Fruit fly (Drosophila melanogaster) whole organism, embryonic: ENCODE measurements around the gene armi.

Experiments
- ATbp ChIP-seq: fragments of 200-800 bp; sonication (Bioruptor generic); optimal IDR thresholded peaks from 2 replicates; lab custom pipeline; 2017; ENCODE audit warnings: missing biosample characterization, mild to moderate bottlenecking, missing genetic modification characterization, missing genetic modification reagents
- Ada2b ChIP-seq: fragments of 200-800 bp; sonication (Bioruptor generic); IDR thresholded peaks from 2 replicates; pipeline ENCODE4 v1.3.6; 2022; ENCODE audit warnings: missing biosample characterization, missing genetic modification characterization
- CG10267 ChIP-seq: fragments of 200-800 bp; sonication (Bioruptor generic); optimal IDR thresholded peaks from 2 replicates; lab custom pipeline; 2018; ENCODE audit warnings: missing biosample characterization, mild to moderate bottlenecking, missing genetic modification characterization, moderate library complexity
- CG11093 ChIP-seq: fragments of 200-800 bp; sonication (Bioruptor generic); IDR thresholded peaks from 3 replicates; pipeline ENCODE4 v1.3.6; 2022; ENCODE audit warnings: missing biosample characterization, missing genetic modification characterization
- CG12391 ChIP-seq: fragments of 200-800 bp; sonication (Bioruptor generic); optimal IDR thresholded peaks from 3 replicates; lab custom pipeline; 2018; ENCODE audit warnings: missing biosample characterization, mild to moderate bottlenecking, missing genetic modification characterization, moderate library complexity
- CG13775 ChIP-seq: fragments of 200-800 bp; sonication (Bioruptor generic); optimal IDR thresholded peaks from 3 replicates; lab custom pipeline; 2017; ENCODE audit warnings: missing biosample characterization, mild to moderate bottlenecking, missing genetic modification characterization
- CG14667 ChIP-seq: fragments of 200-800 bp; sonication (Bioruptor generic); IDR thresholded peaks from 2 replicates; pipeline ENCODE4 v1.3.6; 2022; ENCODE audit warnings: missing biosample characterization, missing genetic modification characterization
- CG14710 ChIP-seq: fragments of 200-800 bp; sonication (Bioruptor generic); optimal IDR thresholded peaks from 3 replicates; lab custom pipeline; 2019; ENCODE audit warnings: missing biosample characterization, mild to moderate bottlenecking, missing genetic modification characterization, moderate library complexity
- CG15011 ChIP-seq: fragments of 200-800 bp; sonication (Bioruptor generic); optimal IDR thresholded peaks from 3 replicates; lab custom pipeline; 2018; ENCODE audit warnings: missing biosample characterization, mild to moderate bottlenecking, missing genetic modification characterization
- CG15601 ChIP-seq: fragments of 200-800 bp; sonication (Bioruptor generic); optimal IDR thresholded peaks from 3 replicates; lab custom pipeline; 2019; ENCODE audit warnings: missing biosample characterization, mild to moderate bottlenecking, missing genetic modification characterization, moderate library complexity
- CG17359 ChIP-seq: fragments of 200-800 bp; sonication (Bioruptor generic); optimal IDR thresholded peaks from 3 replicates; lab custom pipeline; 2018; ENCODE audit warnings: missing biosample characterization, mild to moderate bottlenecking, missing genetic modification characterization, moderate library complexity
- CG18262 ChIP-seq: fragments of 200-800 bp; optimal IDR thresholded peaks from 3 replicates; lab custom pipeline; 2019; ENCODE audit warnings: missing biosample characterization, mild to moderate bottlenecking, missing genetic modification characterization, moderate library complexity
- CG2678 ChIP-seq: fragments of 200-800 bp; sonication (Bioruptor generic); optimal IDR thresholded peaks from 3 replicates; lab custom pipeline; 2019; ENCODE audit warnings: missing biosample characterization, mild to moderate bottlenecking, missing genetic modification characterization, moderate library complexity
- CG2712 ChIP-seq: fragments of 200-800 bp; optimal IDR thresholded peaks from 3 replicates; lab custom pipeline; 2019; ENCODE audit warnings: missing biosample characterization, mild to moderate bottlenecking, missing genetic modification characterization, moderate library complexity
- CG32767 ChIP-seq: fragments of 200-800 bp; sonication (Bioruptor generic); IDR thresholded peaks from 2 replicates; pipeline ENCODE4 v1.3.6; 2022; ENCODE audit warnings: missing biosample characterization, missing genetic modification characterization
- CG6765 ChIP-seq: fragments of 200-800 bp; sonication (Bioruptor generic); optimal IDR thresholded peaks from 3 replicates; lab custom pipeline; 2017; ENCODE audit warnings: missing biosample characterization, mild to moderate bottlenecking, missing genetic modification characterization
- CG8089 ChIP-seq: fragments of 200-800 bp; sonication (Bioruptor generic); optimal IDR thresholded peaks from 3 replicates; lab custom pipeline; 2016; ENCODE audit warnings: missing biosample characterization, missing genetic modification characterization
- CG8944 ChIP-seq: fragments of 200-800 bp; sonication (Bioruptor generic); optimal IDR thresholded peaks from 3 replicates; lab custom pipeline; 2016; ENCODE audit warnings: missing biosample characterization, missing genetic modification characterization
- CG9215 ChIP-seq: fragments of 200-800 bp; sonication (Bioruptor generic); IDR thresholded peaks from 2 replicates; pipeline ENCODE4 v1.3.6; 2022; ENCODE audit warnings: missing biosample characterization, missing genetic modification characterization
- Dip3 ChIP-seq: fragments of 200-800 bp; sonication (Bioruptor generic); optimal IDR thresholded peaks from 3 replicates; lab custom pipeline; 2016; ENCODE audit warnings: missing biosample characterization, missing genetic modification characterization
- Dref ChIP-seq: fragments of 200-800 bp; sonication (Bioruptor generic); IDR thresholded peaks from 2 replicates; pipeline ENCODE4 v1.3.6; 2022; ENCODE audit warnings: missing biosample characterization, missing genetic modification characterization
- Drgx ChIP-seq: fragments of 200-800 bp; sonication (Bioruptor generic); IDR thresholded peaks from 2 replicates; pipeline ENCODE4 v1.3.6; 2022; ENCODE audit warnings: missing biosample characterization, missing genetic modification characterization
- ERR ChIP-seq: fragments of 200-800 bp; sonication (Bioruptor generic); optimal IDR thresholded peaks from 2 replicates; lab custom pipeline; 2016; ENCODE audit warnings: missing biosample characterization, missing genetic modification characterization
- Fer3 ChIP-seq: fragments of 200-800 bp; sonication (Bioruptor generic); optimal IDR thresholded peaks from 2 replicates; lab custom pipeline; 2018; ENCODE audit warnings: missing biosample characterization, mild to moderate bottlenecking, missing genetic modification characterization, moderate library complexity
- HmgZ ChIP-seq: fragments of 200-800 bp; sonication (Bioruptor generic); optimal IDR thresholded peaks from 2 replicates; lab custom pipeline; 2018; ENCODE audit warnings: missing biosample characterization, mild to moderate bottlenecking, missing genetic modification characterization
- Hr3 ChIP-seq: fragments of 200-800 bp; sonication (Bioruptor generic); optimal IDR thresholded peaks from 3 replicates; lab custom pipeline; 2016; ENCODE audit warnings: missing biosample characterization, missing genetic modification characterization
- Hr51 ChIP-seq, 2 experiments: fragments of 200-800 bp; sonication (Bioruptor generic); optimal IDR thresholded peaks; 2 replicates in 1 of 2; 3 replicates in 1 of 2; lab custom pipeline; 2016 to 2018; ENCODE audit warnings: missing biosample characterization in 2 of 2, missing genetic modification characterization in 2 of 2, mild to moderate bottlenecking in 1 of 2, moderate library complexity in 1 of 2
- Oaz ChIP-seq: fragments of 200-800 bp; sonication (Bioruptor generic); IDR thresholded peaks from 2 replicates; pipeline ENCODE4 v1.3.6; 2022; ENCODE audit warnings: missing biosample characterization, missing genetic modification characterization
- Ptx1 ChIP-seq: fragments of 200-800 bp; sonication (Bioruptor generic); IDR thresholded peaks from 2 replicates; pipeline ENCODE4 v1.3.6; 2022; ENCODE audit warnings: missing biosample characterization, missing genetic modification characterization
- Spps ChIP-seq: fragments of 200-800 bp; sonication (Bioruptor generic); optimal IDR thresholded peaks from 2 replicates; lab custom pipeline; 2018; ENCODE audit warnings: missing biosample characterization, mild to moderate bottlenecking, missing genetic modification characterization
- Sry-β ChIP-seq: fragments of 200-800 bp; sonication (Bioruptor generic); optimal IDR thresholded peaks from 2 replicates; lab custom pipeline; 2018; ENCODE audit warnings: missing biosample characterization, mild to moderate bottlenecking, missing genetic modification characterization, moderate library complexity
- Tbp ChIP-seq: fragments of >200 bp; optimal IDR thresholded peaks from 2 replicates; lab custom pipeline; 2018; ENCODE audit warnings: missing biosample characterization, missing genetic modification characterization
- Usf ChIP-seq: fragments of 200-800 bp; sonication (Bioruptor generic); optimal IDR thresholded peaks from 2 replicates; lab custom pipeline; 2017; ENCODE audit warnings: missing genotype, missing biosample characterization, missing genetic modification characterization
- bsh ChIP-seq, 2 experiments: fragments of 200-800 bp; sonication (Bioruptor generic); optimal IDR thresholded peaks; 2 replicates each; lab custom pipeline; 2017 to 2018; ENCODE audit warnings: mild to moderate bottlenecking in 2 of 2, missing biosample characterization in 2 of 2, missing genetic modification characterization in 2 of 2, moderate library complexity in 1 of 2
- dan ChIP-seq: fragments of 200-800 bp; sonication (Bioruptor generic); IDR thresholded peaks from 2 replicates; pipeline ENCODE4 v1.3.6; 2022; ENCODE audit warnings: missing biosample characterization, missing genetic modification characterization
- dysf ChIP-seq: fragments of 200-800 bp; sonication (Bioruptor generic); IDR thresholded peaks from 3 replicates; pipeline ENCODE4 v1.3.6; 2022; ENCODE audit warnings: missing biosample characterization, missing genetic modification characterization
- gem ChIP-seq: fragments of 200-800 bp; sonication (Bioruptor generic); optimal IDR thresholded peaks from 2 replicates; lab custom pipeline; 2019; ENCODE audit warnings: missing biosample characterization, mild to moderate bottlenecking, missing genetic modification characterization, moderate library complexity
- gfzf ChIP-seq: fragments of 200-800 bp; sonication (Bioruptor generic); optimal IDR thresholded peaks from 2 replicates; lab custom pipeline; 2016; ENCODE audit warnings: missing biosample characterization, mild to moderate bottlenecking, missing genetic modification characterization, moderate library complexity
- hb ChIP-seq: fragments of 200-800 bp; sonication (Bioruptor generic); IDR thresholded peaks from 3 replicates; pipeline ENCODE4 v1.3.6; 2022; ENCODE audit warnings: missing biosample characterization, missing genetic modification characterization; ENCODE audit not compliant: partially characterized antibody
- kah ChIP-seq: fragments of 200-800 bp; sonication (Bioruptor generic); optimal IDR thresholded peaks from 2 replicates; lab custom pipeline; 2018; ENCODE audit warnings: missing biosample characterization, mild to moderate bottlenecking, missing genetic modification characterization
- klu ChIP-seq: fragments of 200-800 bp; sonication (Bioruptor generic); IDR thresholded peaks from 2 replicates; pipeline ENCODE4 v1.3.6; 2022; ENCODE audit warnings: missing biosample characterization, missing genetic modification characterization
- lbe ChIP-seq: fragments of 200-800 bp; sonication (Bioruptor generic); optimal IDR thresholded peaks from 2 replicates; lab custom pipeline; 2016; ENCODE audit warnings: missing biosample characterization, mild to moderate bottlenecking, missing genetic modification characterization
- mirr ChIP-seq: fragments of 200-800 bp; sonication (Bioruptor generic); optimal IDR thresholded peaks from 3 replicates; lab custom pipeline; 2018; ENCODE audit warnings: missing biosample characterization, mild to moderate bottlenecking, missing genetic modification characterization
- onecut ChIP-seq: fragments of 200-800 bp; sonication (Bioruptor generic); IDR thresholded peaks from 2 replicates; pipeline ENCODE4 v1.3.6; 2022; ENCODE audit warnings: missing biosample characterization, missing genetic modification characterization
- p53 ChIP-seq: fragments of 200-800 bp; sonication (Bioruptor generic); optimal IDR thresholded peaks from 2 replicates; lab custom pipeline; 2016; ENCODE audit warnings: missing biosample characterization, missing genetic modification characterization
- rib ChIP-seq: fragments of 200-800 bp; sonication (Bioruptor generic); IDR thresholded peaks from 2 replicates; pipeline ENCODE4 v1.3.6; 2022; ENCODE audit warnings: missing biosample characterization, missing genetic modification characterization
- sens-2 ChIP-seq: fragments of 200-800 bp; sonication (Bioruptor generic); IDR thresholded peaks from 2 replicates; pipeline ENCODE4 v1.3.6; 2022; ENCODE audit warnings: missing biosample characterization, missing genetic modification characterization
- sob ChIP-seq: fragments of 200-800 bp; sonication (Bioruptor generic); IDR thresholded peaks from 2 replicates; pipeline ENCODE4 v1.3.6; 2022; ENCODE audit warnings: missing biosample characterization, missing genetic modification characterization
- tna ChIP-seq: fragments of 200-800 bp; sonication (Bioruptor generic); IDR thresholded peaks from 2 replicates; pipeline ENCODE4 v1.3.6; 2022; ENCODE audit warnings: missing biosample characterization, missing genetic modification characterization; ENCODE audit not compliant: partially characterized antibody
- trh ChIP-seq: fragments of 200-800 bp; sonication (Bioruptor generic); optimal IDR thresholded peaks from 2 replicates; lab custom pipeline; 2016; ENCODE audit warnings: missing biosample characterization, missing genetic modification characterization
- zen2 ChIP-seq: fragments of 200-800 bp; sonication (Bioruptor generic); IDR thresholded peaks from 3 replicates; pipeline ENCODE4 v1.3.6; 2022; ENCODE audit warnings: missing biosample characterization, missing genetic modification characterization; ENCODE audit not compliant: partially characterized antibody

The armi gene

dm6 chr3L:3472786-3473185, 11.7 kb downstream of the armi start (continued):
- TF ChIP-seq sens-2 (GFP tag; lab: Robert Waterston, UW) (no peak), Fer3 (peak; percentile 88), Sry-β (GFP tag; lab: Kevin White, UChicago) (no peak), ERR (GFP tag; lab: Kevin White, UChicago) (peak; percentile 3), Ada2b (GFP tag; lab: Robert Waterston, UW) (peak; percentile 79), CG15011 (GFP tag; lab: Kevin White, UChicago) (peak; percentile 44), Drgx (GFP tag; lab: Robert Waterston, UW) (no peak; the same call in 1 of the 2 replicates), trh (GFP tag; lab: Kevin White, UChicago) (no peak), mirr (peak; percentile 44), CG12391 (tag; lab: Kevin White, UChicago) (peak; percentile 76), hb (GFP tag; lab: Robert Waterston, UW) (no peak), kah (GFP tag; lab: Kevin White, UChicago) (peak; percentile 7), Spps (tag; lab: Kevin White, UChicago) (no peak), CG6765 (GFP tag; lab: Kevin White, UChicago) (peak; percentile 79), Dref (no peak), CG2712 (tag; lab: Kevin White, UChicago) (peak; percentile 54), Tbp (GFP tag; lab: Kevin White, UChicago) (no peak), CG17359 (tag; lab: Kevin White, UChicago) (peak; percentile 75), Dip3 (GFP tag; lab: Kevin White, UChicago) (peak; percentile 51), CG32767 (GFP tag; lab: Robert Waterston, UW) (0 out of 2 replicates have a peak, but pooled peaks have one; percentile 57), Hr51 (GFP tag; optimal IDR thresholded peaks at IDR 0.05; lab: Kevin White, UChicago) (peak; percentile 55 to 80), bsh (GFP tag; optimal IDR thresholded peaks at IDR 0.05; lab: Kevin White, UChicago) (peak in 1 of 2 experiments; percentile 68), CG8089 (GFP tag; lab: Kevin White, UChicago) (peak; percentile 32), sob (GFP tag; lab: Robert Waterston, UW) (peak; percentile 71), p53 (GFP tag; lab: Kevin White, UChicago) (peak; percentile 35), CG9215 (GFP tag; lab: Robert Waterston, UW) (peak; percentile 25; the same call in 1 of the 2 replicates), dan (GFP tag; lab: Robert Waterston, UW) (no peak), CG2678 (tag; lab: Kevin White, UChicago) (peak; percentile 88), CG8944 (peak; percentile 2), HmgZ (peak; percentile 90), zen2 (GFP tag; lab: Robert Waterston, UW) (no peak), Hr3 (GFP tag; lab: Kevin White, UChicago) (peak; percentile 2), CG10267 (tag; lab: Kevin White, UChicago) (peak; percentile 54), CG15601 (tag; lab: Kevin White, UChicago) (peak; percentile 28), gfzf (GFP tag; lab: Kevin White, UChicago) (no peak), CG11093 (GFP tag; lab: Robert Waterston, UW) (no peak), CG13775 (GFP tag; lab: Kevin White, UChicago) (peak; percentile 47), Usf (no peak), onecut (GFP tag; lab: Robert Waterston, UW) (peak; percentile 59), Oaz (peak; percentile 34; the same call in 1 of the 2 replicates), CG14710 (peak; percentile 14), Ptx1 (GFP tag; lab: Robert Waterston, UW) (peak; percentile 58), tna (GFP tag; lab: Robert Waterston, UW) (no peak), lbe (GFP tag; lab: Kevin White, UChicago) (no peak), CG14667 (GFP tag; lab: Robert Waterston, UW) (no peak), ATbp (GFP tag; lab: Kevin White, UChicago) (peak; percentile 70), CG18262 (tag; lab: Kevin White, UChicago) (peak; percentile 52), klu (peak; percentile 38; the same call in 1 of the 2 replicates), dysf (GFP tag; lab: Robert Waterston, UW) (peak; percentile 76), rib (0 out of 2 replicates have a peak, but pooled peaks have one; percentile 24), gem (tag; lab: Kevin White, UChicago) (peak; percentile 79)
